Worm (Caenorhabditis elegans) whole organism, early embryonic: ENCODE measurements around the gene C18A3.11.

ENCODE experiments used
- B0310.2 ChIP-seq: sonication (generic microtip); optimal IDR thresholded peaks from 2 replicates; lab custom pipeline; 2016; ENCODE audit warnings: mild to moderate bottlenecking, missing genetic modification characterization, missing compliant biosample characterization
- F13C5.2 ChIP-seq: sonication (generic microtip); optimal IDR thresholded peaks from 2 replicates; lab custom pipeline; 2017; ENCODE audit warnings: mild to moderate bottlenecking, missing genetic modification characterization, inconsistent platforms, missing compliant biosample characterization
- aly-1 ChIP-seq: sonication (generic microtip); optimal IDR thresholded peaks from 2 replicates; lab custom pipeline; 2016; ENCODE audit warnings: missing genetic modification characterization, missing compliant biosample characterization
- ama-1 ChIP-seq: fragments of 150-350 bp; optimal IDR thresholded peaks from 2 replicates; lab custom pipeline; 2014
- ceh-13 ChIP-seq: fragments of 200-800 bp; sonication (Bioruptor generic); optimal IDR thresholded peaks from 2 replicates; lab custom pipeline; 2018; ENCODE audit warnings: mild to moderate bottlenecking, missing genetic modification characterization, missing compliant biosample characterization
- ceh-36 ChIP-seq: sonication (generic microtip); optimal IDR thresholded peaks from 2 replicates; lab custom pipeline; 2016; ENCODE audit warnings: missing genetic modification characterization, inconsistent platforms, missing compliant biosample characterization
- ets-7 ChIP-seq: sonication (generic microtip); optimal IDR thresholded peaks from 2 replicates; lab custom pipeline; 2016; ENCODE audit warnings: missing genotype, missing genetic modification characterization, missing compliant biosample characterization
- flt-1 ChIP-seq: fragments of 200-800 bp; sonication (Bioruptor generic); IDR thresholded peaks from 2 replicates; pipeline ENCODE4 v1.3.6; 2022; ENCODE audit warnings: missing genetic modification characterization, missing compliant biosample characterization
- hmbx-1 ChIP-seq: sonication (generic microtip); optimal IDR thresholded peaks from 2 replicates; lab custom pipeline; 2016; ENCODE audit warnings: mild to moderate bottlenecking, missing genetic modification characterization, missing compliant biosample characterization
- hmg-4 ChIP-seq: fragments of 200-800 bp; sonication (Bioruptor generic); optimal IDR thresholded peaks from 2 replicates; lab custom pipeline; 2018; ENCODE audit warnings: mild to moderate bottlenecking, missing genetic modification characterization, missing compliant biosample characterization
- hnd-1 ChIP-seq: sonication (generic microtip); optimal IDR thresholded peaks from 2 replicates; lab custom pipeline; 2016; ENCODE audit warnings: missing genetic modification characterization, missing compliant biosample characterization
- pes-1 ChIP-seq: fragments of 200-800 bp; sonication (Bioruptor generic); IDR thresholded peaks from 2 replicates; pipeline ENCODE4 v1.3.6; 2022; ENCODE audit warnings: missing genetic modification reagents, missing genetic modification characterization, missing compliant biosample characterization
- scrt-1 ChIP-seq: fragments of 200-800 bp; sonication (Bioruptor generic); IDR thresholded peaks from 2 replicates; pipeline ENCODE4 v1.3.6; 2022; ENCODE audit warnings: missing genetic modification characterization, missing compliant biosample characterization
- sea-1 ChIP-seq: fragments of 200-800 bp; sonication (Bioruptor generic); conservative IDR thresholded peaks from 2 replicates; pipeline ENCODE4 v1.3.6; 2022; ENCODE audit warnings: missing genetic modification characterization, missing compliant biosample characterization
- tbx-11 ChIP-seq: fragments of 200-800 bp; sonication (Bioruptor generic); IDR thresholded peaks from 2 replicates; pipeline ENCODE4 v1.3.6; 2022; ENCODE audit warnings: missing genetic modification characterization, missing compliant biosample characterization
- tbx-37 ChIP-seq: fragments of 200-800 bp; sonication (Bioruptor generic); conservative IDR thresholded peaks from 2 replicates; pipeline ENCODE4 v1.3.6; 2022; ENCODE audit warnings: missing genetic modification reagents, missing genetic modification characterization, missing compliant biosample characterization
- tra-4 ChIP-seq: sonication (generic microtip); optimal IDR thresholded peaks from 2 replicates; lab custom pipeline; 2017; ENCODE audit warnings: missing genetic modification characterization, missing compliant biosample characterization

Gene C18A3.11

ce11 chrII:5774120-5774519 lies 43.3 kb downstream of the C18A3.11 start, which contains the start of the genes dmd-5 and F10C1.1:
Gene dmd-5 (minus strand): TSS chrII:5774220.
Gene F10C1.1 (plus strand): TSS chrII:5774229.
- TF ChIP-seq tra-4 (tag; lab: Kevin White, UChicago) (no peak), hmbx-1 (tag; lab: Kevin White, UChicago) (no peak), pes-1 (GFP tag; lab: Robert Waterston, UW) (no peak), ets-7 (tag; lab: Kevin White, UChicago) (no peak), tbx-37 (GFP tag; lab: Robert Waterston, UW) (no peak), flt-1 (GFP tag; lab: Robert Waterston, UW) (no peak), tbx-11 (GFP tag; lab: Robert Waterston, UW) (no peak), hmg-4 (GFP tag; lab: Kevin White, UChicago) (no peak), hnd-1 (no peak), ama-1 (lab: Kevin White, UChicago) (no peak), F13C5.2 (tag; lab: Kevin White, UChicago) (no peak), B0310.2 (tag; lab: Kevin White, UChicago) (no peak), scrt-1 (GFP tag; lab: Robert Waterston, UW) (no peak), sea-1 (GFP tag; lab: Robert Waterston, UW) (no peak), ceh-13 (GFP tag; lab: Kevin White, UChicago) (no peak), aly-1 (tag; lab: Kevin White, UChicago) (no peak), ceh-36 (tag; lab: Kevin White, UChicago) (no peak)

- TF ChIP-seq hmbx-1 (tag; lab: Kevin White, UChicago) (no peak), F13C5.2 (tag; lab: Kevin White, UChicago) (no peak), ceh-13 (GFP tag; lab: Kevin White, UChicago) (no peak), ama-1 (lab: Kevin White, UChicago) (no peak), ets-7 (tag; lab: Kevin White, UChicago) (no peak), B0310.2 (tag; lab: Kevin White, UChicago) (no peak), pes-1 (GFP tag; lab: Robert Waterston, UW) (no peak), tbx-11 (GFP tag; lab: Robert Waterston, UW) (no peak), tra-4 (tag; lab: Kevin White, UChicago) (no peak), tbx-37 (GFP tag; lab: Robert Waterston, UW) (no peak), ceh-36 (tag; lab: Kevin White, UChicago) (no peak)
Measured at ce11 chrII:5774879-5775278, 44.0 kb downstream of the C18A3.11 start.

ce11 chrII:5777372-5777771 lies 46.5 kb downstream of the C18A3.11 start:
- no peak for TF ChIP-seq tbx-37 (GFP tag; lab: Robert Waterston, UW)
- no peak for TF ChIP-seq ama-1 (lab: Kevin White, UChicago)
- no peak for TF ChIP-seq ceh-13 (GFP tag; lab: Kevin White, UChicago)
- no peak for TF ChIP-seq hmbx-1 (tag; lab: Kevin White, UChicago)
- no peak for TF ChIP-seq aly-1 (tag; lab: Kevin White, UChicago)
- TF ChIP-seq ets-7 (tag; lab: Kevin White, UChicago): no peak
- TF ChIP-seq ceh-36 (tag; lab: Kevin White, UChicago): no peak

ce11 chrII:5779866-5780265 lies 49.0 kb downstream of the C18A3.11 start:
- TF ChIP-seq tbx-37 (GFP tag; lab: Robert Waterston, UW): no peak
- peak; percentile 18 for TF ChIP-seq F13C5.2 (tag; lab: Kevin White, UChicago)
